Fruit fly (Drosophila melanogaster) whole organism, prepupa: ENCODE data around the gene MED14.

ENCODE experiments used
- CG10631 ChIP-seq: fragments of 200-800 bp; sonication (Bioruptor generic); optimal IDR thresholded peaks from 2 replicates; lab custom pipeline; 2016; ENCODE audit warnings: missing biosample characterization, missing genetic modification characterization
- CG10669 ChIP-seq: fragments of 200-800 bp; sonication (Bioruptor generic); optimal IDR thresholded peaks from 3 replicates; lab custom pipeline; 2018; ENCODE audit warnings: missing biosample characterization, mild to moderate bottlenecking, missing genetic modification characterization, moderate library complexity
- CG11294 ChIP-seq: fragments of 200-800 bp; sonication (Bioruptor generic); IDR thresholded peaks from 2 replicates; pipeline ENCODE4 v1.3.6; 2022; ENCODE audit warnings: missing biosample characterization, missing genetic modification characterization
- CG11762 ChIP-seq: fragments of 200-800 bp; sonication (Bioruptor generic); optimal IDR thresholded peaks from 3 replicates; lab custom pipeline; 2016; ENCODE audit warnings: missing biosample characterization, missing genetic modification characterization; ENCODE audit not compliant: insufficient read depth
- CG15336 ChIP-seq: fragments of 200-800 bp; sonication (Bioruptor generic); IDR thresholded peaks from 2 replicates; pipeline ENCODE4 v1.3.6; 2022; ENCODE audit warnings: missing biosample characterization, missing genetic modification characterization
- CG1621 ChIP-seq: fragments of 200-800 bp; sonication (Bioruptor generic); optimal IDR thresholded peaks from 3 replicates; lab custom pipeline; 2018; ENCODE audit warnings: missing biosample characterization, mild to moderate bottlenecking, missing genetic modification characterization
- CG16779 ChIP-seq: fragments of 200-800 bp; sonication (Bioruptor generic); optimal IDR thresholded peaks from 3 replicates; lab custom pipeline; 2017; ENCODE audit warnings: missing biosample characterization, mild to moderate bottlenecking, missing genetic modification characterization
- CG3032 ChIP-seq: fragments of 200-800 bp; optimal IDR thresholded peaks from 2 replicates; lab custom pipeline; 2019; ENCODE audit warnings: missing biosample characterization, mild to moderate bottlenecking, missing genetic modification characterization, moderate library complexity
- CG31627 ChIP-seq: fragments of 200-800 bp; sonication (Bioruptor generic); optimal IDR thresholded peaks from 3 replicates; lab custom pipeline; 2016; ENCODE audit warnings: missing biosample characterization, missing genetic modification characterization
- CG32006 ChIP-seq: fragments of 200-800 bp; sonication (Bioruptor generic); optimal IDR thresholded peaks from 3 replicates; lab custom pipeline; 2017; ENCODE audit warnings: missing biosample characterization, mild to moderate bottlenecking, missing genetic modification characterization
- CG34406 ChIP-seq: fragments of 200-800 bp; sonication (Bioruptor generic); optimal IDR thresholded peaks from 3 replicates; lab custom pipeline; 2016; ENCODE audit warnings: missing biosample characterization, missing genetic modification characterization
- CG3919 ChIP-seq: fragments of 200-800 bp; sonication (Bioruptor generic); optimal IDR thresholded peaks from 3 replicates; lab custom pipeline; 2016; ENCODE audit warnings: missing biosample characterization, missing genetic modification characterization
- CG4318 ChIP-seq: fragments of 200-800 bp; sonication (Bioruptor generic); optimal IDR thresholded peaks from 3 replicates; lab custom pipeline; 2017; ENCODE audit warnings: missing biosample characterization, mild to moderate bottlenecking, missing genetic modification characterization
- CG6163 ChIP-seq: fragments of 200-800 bp; sonication (Bioruptor generic); IDR thresholded peaks from 3 replicates; pipeline ENCODE4 v1.3.6; 2022; ENCODE audit warnings: missing biosample characterization, missing genetic modification characterization
- CG6276 ChIP-seq: fragments of 200-800 bp; sonication (Bioruptor generic); optimal IDR thresholded peaks from 2 replicates; lab custom pipeline; 2017; ENCODE audit warnings: missing biosample characterization, mild to moderate bottlenecking, missing genetic modification characterization
- CG6792 ChIP-seq: fragments of 200-800 bp; sonication (Bioruptor generic); optimal IDR thresholded peaks from 3 replicates; lab custom pipeline; 2016; ENCODE audit warnings: missing biosample characterization, missing genetic modification characterization
- CG6808 ChIP-seq: fragments of 200-800 bp; sonication (Bioruptor generic); optimal IDR thresholded peaks from 3 replicates; lab custom pipeline; 2017; ENCODE audit warnings: missing biosample characterization, missing genetic modification characterization, mild to moderate bottlenecking, moderate library complexity, missing genetic modification reagents
- CG7368 ChIP-seq: fragments of 200-800 bp; sonication (Bioruptor generic); optimal IDR thresholded peaks from 3 replicates; lab custom pipeline; 2016; ENCODE audit warnings: missing biosample characterization, missing genetic modification characterization
- CG8119 ChIP-seq: fragments of 200-800 bp; sonication (Bioruptor generic); IDR thresholded peaks from 3 replicates; pipeline ENCODE4 v1.3.6; 2022; ENCODE audit warnings: missing biosample characterization, missing genetic modification characterization
- CG8319 ChIP-seq: fragments of 200-800 bp; sonication (Bioruptor generic); optimal IDR thresholded peaks from 3 replicates; lab custom pipeline; 2016; ENCODE audit warnings: missing biosample characterization, missing genetic modification characterization
- CG9139 ChIP-seq: fragments of 200-800 bp; sonication (Bioruptor generic); optimal IDR thresholded peaks from 3 replicates; lab custom pipeline; 2017; ENCODE audit warnings: missing biosample characterization, mild to moderate bottlenecking, missing genetic modification characterization
- Eip75B ChIP-seq: fragments of 200-800 bp; sonication (Bioruptor generic); optimal IDR thresholded peaks from 3 replicates; lab custom pipeline; 2016; ENCODE audit warnings: missing biosample characterization, missing genetic modification characterization
- Eip78C ChIP-seq: fragments of 200-800 bp; sonication (Bioruptor generic); peaks from one replicate; lab custom pipeline; 2016; ENCODE audit warnings: missing biosample characterization, missing genetic modification characterization
- Ets21C ChIP-seq: fragments of 200-800 bp; sonication (Bioruptor generic); optimal IDR thresholded peaks from 3 replicates; lab custom pipeline; 2016; ENCODE audit warnings: missing biosample characterization, missing genetic modification characterization
- Gug ChIP-seq: fragments of 200-800 bp; sonication (Bioruptor generic); IDR thresholded peaks from 2 replicates; pipeline ENCODE4 v1.3.6; 2022; ENCODE audit warnings: missing biosample characterization, missing genetic modification characterization
- Hr38 ChIP-seq: sonication (Bioruptor generic); optimal IDR thresholded peaks from 2 replicates; lab custom pipeline; 2016; ENCODE audit warnings: missing biosample characterization, missing genetic modification characterization
- Hr39 ChIP-seq: fragments of 200-800 bp; sonication (Bioruptor generic); optimal IDR thresholded peaks from 2 replicates; lab custom pipeline; 2016; ENCODE audit warnings: missing biosample characterization, missing genetic modification characterization
- Hr4 ChIP-seq: fragments of 200-800 bp; sonication (Bioruptor generic); optimal IDR thresholded peaks from 3 replicates; lab custom pipeline; 2016; ENCODE audit warnings: missing biosample characterization, missing genetic modification characterization
- Lpt ChIP-seq: fragments of 200-800 bp; sonication (Bioruptor generic); optimal IDR thresholded peaks from 3 replicates; lab custom pipeline; 2016; ENCODE audit warnings: missing biosample characterization, missing genetic modification characterization
- Met ChIP-seq: fragments of 200-800 bp; sonication (Bioruptor generic); optimal IDR thresholded peaks from 3 replicates; lab custom pipeline; 2016; ENCODE audit warnings: missing biosample characterization, missing genetic modification characterization
- OdsH ChIP-seq: fragments of 200-800 bp; sonication (Bioruptor generic); optimal IDR thresholded peaks from 3 replicates; lab custom pipeline; 2016; ENCODE audit warnings: missing biosample characterization, missing genetic modification characterization
- Sox14 ChIP-seq: fragments of 200-800 bp; sonication (Bioruptor generic); optimal IDR thresholded peaks from 3 replicates; lab custom pipeline; 2016; ENCODE audit warnings: missing biosample characterization, missing genetic modification characterization
- achi ChIP-seq: fragments of 200-800 bp; sonication (Bioruptor generic); optimal IDR thresholded peaks from 3 replicates; lab custom pipeline; 2016; ENCODE audit warnings: missing biosample characterization, missing genetic modification characterization
- acj6 ChIP-seq: fragments of 200-800 bp; sonication (Bioruptor generic); optimal IDR thresholded peaks from 3 replicates; lab custom pipeline; 2016; ENCODE audit warnings: missing biosample characterization, missing genetic modification characterization
- cyc ChIP-seq: fragments of 200-800 bp; sonication (Bioruptor generic); optimal IDR thresholded peaks from 3 replicates; lab custom pipeline; 2016; ENCODE audit warnings: missing biosample characterization, missing genetic modification characterization
- dsx ChIP-seq: fragments of 200-800 bp; optimal IDR thresholded peaks from 3 replicates; lab custom pipeline; 2019; ENCODE audit warnings: missing biosample characterization, mild to moderate bottlenecking, missing genetic modification characterization, moderate library complexity; ENCODE audit not compliant: poor library complexity, severe bottlenecking
- eg ChIP-seq: fragments of 200-800 bp; sonication (Bioruptor generic); IDR thresholded peaks from 3 replicates; pipeline ENCODE4 v1.3.6; 2022; ENCODE audit warnings: missing biosample characterization, missing genetic modification characterization
- esn ChIP-seq: fragments of 200-800 bp; sonication (Bioruptor generic); optimal IDR thresholded peaks from 2 replicates; lab custom pipeline; 2016; ENCODE audit warnings: missing biosample characterization, mild to moderate bottlenecking, missing genetic modification characterization, moderate library complexity
- fd59A ChIP-seq: fragments of 200-800 bp; sonication (Bioruptor generic); optimal IDR thresholded peaks from 2 replicates; lab custom pipeline; 2017; ENCODE audit warnings: missing biosample characterization, mild to moderate bottlenecking, missing genetic modification characterization, missing genetic modification reagents
- fd85E ChIP-seq: fragments of 200-800 bp; sonication (Bioruptor generic); optimal IDR thresholded peaks from 3 replicates; lab custom pipeline; 2016; ENCODE audit warnings: missing biosample characterization, missing genetic modification characterization
- fkh ChIP-seq: fragments of 200-800 bp; sonication (Bioruptor generic); optimal IDR thresholded peaks from 3 replicates; lab custom pipeline; 2017; ENCODE audit warnings: missing biosample characterization, mild to moderate bottlenecking, missing genetic modification characterization, moderate library complexity
- net ChIP-seq: fragments of 200-800 bp; sonication (Bioruptor generic); optimal IDR thresholded peaks from 3 replicates; lab custom pipeline; 2016; ENCODE audit warnings: missing biosample characterization, missing genetic modification characterization
- pdm3 ChIP-seq: fragments of 200-800 bp; sonication (Bioruptor generic); optimal IDR thresholded peaks from 3 replicates; lab custom pipeline; 2016; ENCODE audit warnings: missing biosample characterization, missing genetic modification characterization
- salr ChIP-seq, 2 experiments: fragments of 200-800 bp; sonication (Bioruptor generic); optimal IDR thresholded peaks; 3 replicates each; lab custom pipeline; 2016 to 2018; ENCODE audit warnings: missing biosample characterization in 2 of 2, missing genetic modification characterization in 2 of 2, mild to moderate bottlenecking in 1 of 2
- topi ChIP-seq: fragments of 200-800 bp; sonication (Bioruptor generic); optimal IDR thresholded peaks from 3 replicates; lab custom pipeline; 2016; ENCODE audit warnings: missing biosample characterization, missing genetic modification characterization
- vri ChIP-seq: fragments of 200-800 bp; sonication (Bioruptor generic); optimal IDR thresholded peaks from 3 replicates; lab custom pipeline; 2016; ENCODE audit warnings: missing biosample characterization, mild to moderate bottlenecking, missing genetic modification characterization

Gene MED14

DNA sequence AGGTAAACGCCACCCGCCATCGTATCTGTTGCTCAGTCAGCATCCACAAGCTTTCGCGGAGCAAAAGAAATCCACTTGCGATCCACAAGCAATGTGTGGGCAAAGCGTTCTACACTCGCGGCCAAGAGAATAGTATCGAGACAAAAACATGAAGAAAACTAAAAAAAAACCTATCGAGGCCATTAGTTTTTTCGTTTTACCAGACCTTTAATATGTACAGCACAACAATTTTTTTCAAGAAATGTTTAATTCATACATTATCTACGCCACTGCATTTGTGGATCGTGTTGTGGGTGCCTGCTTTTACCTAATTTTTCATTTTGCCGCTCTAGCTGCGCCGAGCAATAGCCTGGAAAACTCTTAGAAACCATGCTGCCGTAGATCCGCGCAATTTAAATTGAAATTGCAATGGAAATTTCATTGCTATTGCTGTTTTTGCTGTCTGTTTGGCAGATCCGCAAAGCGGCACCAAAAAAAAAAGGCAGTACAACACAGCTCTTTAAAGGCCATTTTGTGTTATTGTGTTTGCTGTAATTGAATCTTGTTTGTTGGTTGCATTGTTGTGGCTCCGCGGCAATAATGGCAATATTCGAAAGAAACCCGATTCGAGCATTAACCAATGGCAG lies 29.9 kb upstream of the MED14 start (continued):
- TF ChIP-seq CG8319 (peak; percentile 31), CG6792 (GFP tag; lab: Kevin White, UChicago) (peak; percentile 42), Ets21C (no peak), Eip78C (GFP tag; lab: Kevin White, UChicago) (peak; percentile 92), CG34406 (GFP tag; lab: Kevin White, UChicago) (peak; percentile 20), pdm3 (GFP tag; lab: Kevin White, UChicago) (peak; percentile 66), esn (GFP tag; lab: Kevin White, UChicago) (peak; percentile 6), Met (GFP tag; lab: Kevin White, UChicago) (peak; percentile 40), Eip75B (GFP tag; lab: Kevin White, UChicago) (no peak), CG8119 (GFP tag; lab: Robert Waterston, UW) (peak; percentile 88), CG6276 (GFP tag; lab: Kevin White, UChicago) (peak; percentile 93), vri (GFP tag; lab: Kevin White, UChicago) (no peak), topi (GFP tag; lab: Kevin White, UChicago) (peak; percentile 47), Gug (GFP tag; lab: Robert Waterston, UW) (peak; percentile 80), achi (GFP tag; lab: Kevin White, UChicago) (peak; percentile 64), CG31627 (GFP tag; lab: Kevin White, UChicago) (peak; percentile 35), CG10669 (GFP tag; lab: Kevin White, UChicago) (no peak), CG11294 (GFP tag; lab: Robert Waterston, UW) (peak; percentile 87), CG16779 (tag; lab: Kevin White, UChicago) (peak; percentile 47), Hr38 (GFP tag; lab: Kevin White, UChicago) (no peak), Lpt (GFP tag; lab: Kevin White, UChicago) (peak; percentile 71)
- TF ChIP-seq, all 60 proteins: peak for 45

DNA sequence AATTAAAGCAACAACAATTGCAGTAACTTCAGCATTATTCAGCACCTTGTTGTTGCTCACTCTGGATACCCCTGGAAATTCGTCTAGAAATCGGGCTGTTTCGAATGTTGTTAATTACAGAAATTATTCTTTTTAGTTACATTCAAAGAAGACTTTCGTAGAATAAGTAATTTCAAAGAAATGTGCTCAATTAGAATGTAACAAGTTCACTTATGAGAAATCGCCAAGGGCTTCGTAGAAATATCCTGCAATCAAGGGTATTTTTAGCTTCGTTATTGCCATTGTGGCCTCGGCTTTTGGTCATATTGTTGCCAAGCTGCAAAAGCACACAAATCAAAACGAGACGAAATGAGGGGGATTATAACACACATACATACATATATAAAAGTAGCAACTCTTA lies 29.1 kb upstream of the MED14 start:
- TF ChIP-seq fkh (GFP tag; lab: Kevin White, UChicago) (no peak), Ets21C (no peak), cyc (GFP tag; lab: Kevin White, UChicago) (no peak), fd59A (GFP tag; lab: Kevin White, UChicago) (no peak), achi (GFP tag; lab: Kevin White, UChicago) (peak; percentile 44), Hr4 (peak; percentile 76), esn (GFP tag; lab: Kevin White, UChicago) (peak; percentile 27), dsx (GFP tag; lab: Kevin White, UChicago) (no peak), net (GFP tag; lab: Kevin White, UChicago) (peak; percentile 48), CG3919 (GFP tag; lab: Kevin White, UChicago) (peak; percentile 27), eg (GFP tag; lab: Robert Waterston, UW) (peak; percentile 69), CG9139 (GFP tag; lab: Kevin White, UChicago) (no peak), fd85E (no peak), CG32006 (GFP tag; lab: Kevin White, UChicago) (peak; percentile 78), CG8119 (GFP tag; lab: Robert Waterston, UW) (peak; percentile 79), CG7368 (GFP tag; lab: Kevin White, UChicago) (no peak), Eip75B (GFP tag; lab: Kevin White, UChicago) (peak; percentile 10), CG6808 (GFP tag; lab: Kevin White, UChicago) (no peak), CG31627 (GFP tag; lab: Kevin White, UChicago) (no peak), CG10631 (peak; percentile 1), CG1621 (tag; lab: Kevin White, UChicago) (no peak), Gug (GFP tag; lab: Robert Waterston, UW) (no peak), pdm3 (GFP tag; lab: Kevin White, UChicago) (peak; percentile 53), CG15336 (peak; percentile 79), acj6 (GFP tag; lab: Kevin White, UChicago) (peak; percentile 5), Hr39 (GFP tag; lab: Kevin White, UChicago) (peak; percentile 26), CG4318 (GFP tag; lab: Kevin White, UChicago) (peak; percentile 31), CG11294 (GFP tag; lab: Robert Waterston, UW) (0 out of 2 replicates have a peak, but pooled peaks have one; percentile 31), CG8319 (no peak), Sox14 (GFP tag; lab: Kevin White, UChicago) (peak; percentile 61), CG3032 (tag; lab: Kevin White, UChicago) (no peak), CG11762 (peak; percentile 10), CG6163 (GFP tag; lab: Robert Waterston, UW) (peak; percentile 44; the same call in 2 of the 3 replicates), salr (GFP tag; optimal IDR thresholded peaks at IDR 0.05; lab: Kevin White, UChicago) (no peak), OdsH (GFP tag; lab: Kevin White, UChicago) (peak; percentile 47)
